Fruit fly (Drosophila melanogaster): Measurements from ENCODE around the gene CG32983.

DNA sequence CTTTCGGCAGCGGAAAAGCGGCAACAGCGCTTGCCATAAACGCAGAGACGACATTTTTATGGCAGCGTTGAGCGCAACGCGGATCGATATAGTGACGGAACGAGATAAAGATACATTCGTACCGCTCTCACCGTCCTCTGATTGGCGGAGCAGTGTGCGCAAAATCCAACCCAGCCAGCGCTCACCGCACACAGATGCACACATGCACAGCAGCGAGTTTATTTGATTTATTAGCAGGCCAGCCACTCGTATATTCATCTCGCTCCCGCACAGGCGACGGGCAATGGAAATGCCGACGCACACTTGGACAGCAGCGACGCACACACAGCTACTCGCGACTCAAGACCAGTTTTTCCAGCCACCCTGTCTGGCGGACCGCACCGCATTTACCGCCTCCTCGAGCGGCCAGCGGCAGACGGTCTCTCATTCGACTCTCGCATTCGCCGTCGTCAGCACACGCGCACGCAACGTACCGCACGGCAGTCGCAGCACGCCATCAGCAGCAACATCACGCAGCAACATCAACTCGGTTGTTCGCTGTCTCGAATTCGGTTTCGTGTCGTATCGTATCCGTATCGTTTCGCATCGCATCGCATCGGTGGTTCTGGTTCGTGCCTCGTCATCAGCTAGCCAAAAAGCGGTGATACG, 40.3 kb upstream of the CG32983 start, which contains the start of gene SoxN:
- TF ChIP-seq CG9139 (GFP tag; optimal IDR thresholded peaks at IDR 0.05) (peak; percentile 2), CG6854 (GFP tag; optimal IDR thresholded peaks at IDR 0.05) (no peak), CG3032 (tag; optimal IDR thresholded peaks at IDR 0.05) (no peak), CG16779 (tag; optimal IDR thresholded peaks at IDR 0.05) (no peak), Hr39 (GFP tag; optimal IDR thresholded peaks at IDR 0.05) (no peak), CG6163 (GFP tag; IDR thresholded peaks at IDR 0.05) (peak; percentile 46; the same call in 1 of the 3 replicates), OdsH (GFP tag; optimal IDR thresholded peaks at IDR 0.05) (no peak), CG11902 (GFP tag; optimal IDR thresholded peaks at IDR 0.05) (no peak), CG1621 (tag; optimal IDR thresholded peaks at IDR 0.05) (no peak), CG8119 (GFP tag; IDR thresholded peaks at IDR 0.05) (0 out of 3 replicates have a peak, but pooled peaks have one; percentile 29), Sox14 (GFP tag; optimal IDR thresholded peaks at IDR 0.05) (peak; percentile 8), CG7368 (GFP tag; optimal IDR thresholded peaks at IDR 0.05) (peak; percentile 34), acj6 (GFP tag; optimal IDR thresholded peaks at IDR 0.05) (no peak)
